Worm (Caenorhabditis elegans) whole organism, late embryonic: ENCODE measurements around the gene hda-11.

Source experiments
- C38D4.7 ChIP-seq: fragments of 200-800 bp; sonication (Bioruptor generic); optimal IDR thresholded peaks from 2 replicates; lab custom pipeline; 2018; ENCODE audit warnings: mild to moderate bottlenecking, missing genetic modification characterization, moderate library complexity, missing compliant biosample characterization
- K09A11.1 ChIP-seq: sonication (generic microtip); optimal IDR thresholded peaks from 2 replicates; lab custom pipeline; 2017; ENCODE audit warnings: antibody characterized with exemption, mild to moderate bottlenecking, missing genetic modification characterization, missing compliant biosample characterization; ENCODE audit not compliant: insufficient read depth
- Y22D7AL.16 ChIP-seq: sonication (generic microtip); optimal IDR thresholded peaks from 2 replicates; lab custom pipeline; 2016; ENCODE audit warnings: missing genetic modification characterization, missing compliant biosample characterization
- ama-1 ChIP-seq: fragments of 150-350 bp; optimal IDR thresholded peaks from 2 replicates; lab custom pipeline; 2014
- ceh-14 ChIP-seq: sonication (generic microtip); optimal IDR thresholded peaks from 2 replicates; lab custom pipeline; 2016; ENCODE audit warnings: missing genotype, missing genetic modification characterization, missing compliant biosample characterization
- ceh-19 ChIP-seq: fragments of 200-800 bp; sonication (Bioruptor generic); optimal IDR thresholded peaks from 2 replicates; lab custom pipeline; 2018; ENCODE audit warnings: mild to moderate bottlenecking, missing genetic modification characterization, missing compliant biosample characterization
- ceh-22 ChIP-seq: sonication (generic microtip); optimal IDR thresholded peaks from 2 replicates; lab custom pipeline; 2017; ENCODE audit warnings: missing biosample characterization, missing genetic modification characterization
- ceh-34 ChIP-seq: sonication (generic microtip); optimal IDR thresholded peaks from 2 replicates; lab custom pipeline; 2016; ENCODE audit warnings: mild to moderate bottlenecking, missing genetic modification characterization, missing compliant biosample characterization
- ceh-48 ChIP-seq: sonication (generic microtip); optimal IDR thresholded peaks from 2 replicates; lab custom pipeline; 2016; ENCODE audit warnings: missing genetic modification characterization, inconsistent platforms, missing compliant biosample characterization
- ceh-6 ChIP-seq: fragments of 200-800 bp; sonication (Bioruptor generic); optimal IDR thresholded peaks from 2 replicates; lab custom pipeline; 2018; ENCODE audit warnings: mild to moderate bottlenecking, missing genetic modification characterization, missing compliant biosample characterization
- ceh-9 ChIP-seq: sonication (generic microtip); optimal IDR thresholded peaks from 2 replicates; lab custom pipeline; 2016; ENCODE audit warnings: mild to moderate bottlenecking, missing genetic modification characterization, inconsistent platforms, missing compliant biosample characterization
- dmd-4 ChIP-seq: sonication (generic microtip); optimal IDR thresholded peaks from 2 replicates; lab custom pipeline; 2016; ENCODE audit warnings: borderline replicate concordance, missing genetic modification characterization, missing compliant biosample characterization
- dve-1 ChIP-seq: sonication (generic microtip); optimal IDR thresholded peaks from 2 replicates; lab custom pipeline; 2017; ENCODE audit warnings: antibody characterized with exemption, mild to moderate bottlenecking, missing genetic modification characterization, missing compliant biosample characterization
- elt-4 ChIP-seq: sonication (generic microtip); optimal IDR thresholded peaks from 2 replicates; lab custom pipeline; 2016; ENCODE audit warnings: missing genetic modification characterization, missing compliant biosample characterization
- ets-4 ChIP-seq: sonication (generic microtip); optimal IDR thresholded peaks from 2 replicates; lab custom pipeline; 2016; ENCODE audit warnings: missing genetic modification characterization, missing compliant biosample characterization
- eyg-1 ChIP-seq: sonication (generic microtip); optimal IDR thresholded peaks from 2 replicates; lab custom pipeline; 2016; ENCODE audit warnings: missing genotype, missing genetic modification characterization, missing compliant biosample characterization
- fkh-10 ChIP-seq: fragments of 150-350 bp; optimal IDR thresholded peaks from 2 replicates; lab custom pipeline; 2014; ENCODE audit warnings: missing biosample characterization, missing genetic modification reagents, missing genetic modification characterization
- fkh-6 ChIP-seq: sonication (generic microtip); optimal IDR thresholded peaks from 2 replicates; lab custom pipeline; 2016; ENCODE audit warnings: missing genetic modification characterization, missing compliant biosample characterization
- gmeb-2 ChIP-seq: sonication (generic microtip); optimal IDR thresholded peaks from 2 replicates; lab custom pipeline; 2016; ENCODE audit warnings: missing genetic modification characterization, inconsistent platforms, missing compliant biosample characterization
- hlh-13 ChIP-seq: fragments of 200-800 bp; sonication (Bioruptor generic); optimal IDR thresholded peaks from 2 replicates; lab custom pipeline; 2018; ENCODE audit warnings: mild to moderate bottlenecking, missing genetic modification characterization, missing compliant biosample characterization
- hlh-15 ChIP-seq: sonication (generic microtip); optimal IDR thresholded peaks from 2 replicates; lab custom pipeline; 2016; ENCODE audit warnings: missing genetic modification characterization, missing compliant biosample characterization
- hlh-30 ChIP-seq: sonication (generic microtip); optimal IDR thresholded peaks from 2 replicates; lab custom pipeline; 2017; ENCODE audit warnings: antibody characterized with exemption, missing genetic modification characterization, missing compliant biosample characterization; ENCODE audit not compliant: insufficient read depth
- hlh-6 ChIP-seq: sonication (generic microtip); optimal IDR thresholded peaks from 2 replicates; lab custom pipeline; 2016; ENCODE audit warnings: missing genotype, missing genetic modification characterization, missing compliant biosample characterization
- lin-11 ChIP-seq: fragments of 200-800 bp; sonication (Bioruptor generic); optimal IDR thresholded peaks from 2 replicates; lab custom pipeline; 2018; ENCODE audit warnings: mild to moderate bottlenecking, missing genetic modification characterization, missing compliant biosample characterization
- nfya-1 ChIP-seq: sonication (generic microtip); optimal IDR thresholded peaks from 2 replicates; lab custom pipeline; 2017; ENCODE audit warnings: missing genetic modification characterization, mild to moderate bottlenecking, missing compliant biosample characterization, antibody characterized with exemption, moderate library complexity
- npax-4 ChIP-seq: sonication (generic microtip); optimal IDR thresholded peaks from 2 replicates; lab custom pipeline; 2016; ENCODE audit warnings: missing genetic modification characterization, missing compliant biosample characterization
- odd-2 ChIP-seq: sonication (generic microtip); optimal IDR thresholded peaks from 2 replicates; lab custom pipeline; 2017; ENCODE audit warnings: antibody characterized with exemption, mild to moderate bottlenecking, missing genetic modification characterization, missing compliant biosample characterization
- pat-9 ChIP-seq: fragments of 200-800 bp; sonication (Bioruptor generic); optimal IDR thresholded peaks from 2 replicates; lab custom pipeline; 2018; ENCODE audit warnings: mild to moderate bottlenecking, missing genetic modification characterization, moderate library complexity, missing compliant biosample characterization
- pax-1 ChIP-seq: fragments of 150-350 bp; optimal IDR thresholded peaks from 2 replicates; lab custom pipeline; 2014; ENCODE audit warnings: missing biosample characterization, missing genetic modification characterization
- pha-2 ChIP-seq: sonication (generic microtip); optimal IDR thresholded peaks from 2 replicates; lab custom pipeline; 2017; ENCODE audit warnings: mild to moderate bottlenecking, missing genetic modification characterization, missing compliant biosample characterization
- pqm-1 ChIP-seq: sonication (generic microtip); optimal IDR thresholded peaks from 2 replicates; lab custom pipeline; 2016; ENCODE audit warnings: missing genetic modification characterization, missing compliant biosample characterization
- ref-2 ChIP-seq: sonication (generic microtip); optimal IDR thresholded peaks from 2 replicates; lab custom pipeline; 2016; ENCODE audit warnings: missing genetic modification characterization, missing compliant biosample characterization
- syd-9 ChIP-seq: sonication (generic microtip); optimal IDR thresholded peaks from 2 replicates; lab custom pipeline; 2016; ENCODE audit warnings: mild to moderate bottlenecking, missing genetic modification characterization, moderate library complexity, missing compliant biosample characterization
- tbx-2 ChIP-seq: sonication (generic microtip); optimal IDR thresholded peaks from 2 replicates; lab custom pipeline; 2016; ENCODE audit warnings: missing genetic modification characterization, missing compliant biosample characterization
- tbx-7 ChIP-seq: sonication (generic microtip); optimal IDR thresholded peaks from 2 replicates; lab custom pipeline; 2016; ENCODE audit warnings: missing genotype, missing genetic modification characterization, missing compliant biosample characterization
- ttx-3 ChIP-seq: sonication (generic microtip); optimal IDR thresholded peaks from 2 replicates; lab custom pipeline; 2016; ENCODE audit warnings: missing genetic modification reagents, missing genetic modification characterization, missing compliant biosample characterization
- unc-3 ChIP-seq, 2 experiments: fragments of 200-800 bp in 1 of 2; sonication (Bioruptor generic) in 1 of 2; sonication (generic microtip) in 1 of 2; conservative IDR thresholded peaks in 1 of 2; optimal IDR thresholded peaks in 1 of 2; 2 replicates each; pipeline versions ENCODE4 v1.3.6 to Lab custom; 2016 to 2022; ENCODE audit warnings: missing compliant biosample characterization in 2 of 2, missing genetic modification characterization in 2 of 2, missing genetic modification reagents in 1 of 2
- unc-42 ChIP-seq: sonication (generic microtip); optimal IDR thresholded peaks from 2 replicates; lab custom pipeline; 2016; ENCODE audit warnings: missing genotype, missing genetic modification characterization, missing compliant biosample characterization
- unc-86 ChIP-seq: sonication (generic microtip); optimal IDR thresholded peaks from 2 replicates; lab custom pipeline; 2016; ENCODE audit warnings: missing genetic modification characterization, missing compliant biosample characterization
- zip-5 ChIP-seq: sonication (generic microtip); optimal IDR thresholded peaks from 2 replicates; lab custom pipeline; 2016; ENCODE audit warnings: missing genetic modification characterization, missing compliant biosample characterization
- ztf-16 ChIP-seq: sonication (generic microtip); optimal IDR thresholded peaks from 2 replicates; lab custom pipeline; 2017; ENCODE audit warnings: missing genetic modification characterization, missing compliant biosample characterization

The hda-11 gene

DNA sequence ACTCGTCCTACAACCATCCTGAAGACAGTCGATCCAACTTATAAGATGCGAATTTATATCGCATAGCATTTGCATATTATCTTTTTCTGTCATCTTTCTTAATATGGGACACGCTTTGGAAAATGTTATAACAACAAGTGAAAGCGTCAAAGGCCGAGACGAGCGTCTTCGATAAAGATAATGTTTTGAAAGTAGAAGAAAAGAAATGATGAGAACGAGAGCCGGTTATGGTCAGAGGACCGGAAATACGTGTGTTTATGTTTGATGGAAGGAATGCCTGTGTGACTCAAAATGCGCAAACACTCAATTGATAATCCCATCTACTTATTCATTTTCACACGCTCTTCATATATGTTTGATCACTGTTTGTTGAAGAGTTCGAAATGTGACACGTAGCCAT is 23.0 kb upstream of the hda-11 start, which contains the start of gene C35A5.11:
C35A5.11 (minus strand) TSS at position 101 of the 400 bp plus-strand sequence.
- no peak for TF ChIP-seq elt-4 (tag; lab: Kevin White, UChicago)
- TF ChIP-seq hlh-15 (tag; lab: Kevin White, UChicago), result no peak
- no peak for TF ChIP-seq unc-42
- no peak for TF ChIP-seq ceh-48 (tag; lab: Kevin White, UChicago)
- TF ChIP-seq eyg-1 (tag; lab: Kevin White, UChicago), result no peak
- no peak for TF ChIP-seq ceh-14 (tag; lab: Kevin White, UChicago)
- TF ChIP-seq Y22D7AL.16, result no peak
- no peak for TF ChIP-seq ceh-19 (GFP tag; lab: Kevin White, UChicago)
- TF ChIP-seq unc-3 (GFP tag; conservative IDR thresholded peaks at IDR 0.05; lab: Robert Waterston, UW), result no peak
- no peak for TF ChIP-seq unc-3 (tag; optimal IDR thresholded peaks at IDR 0.05; lab: Kevin White, UChicago)
- TF ChIP-seq ceh-6 (GFP tag; lab: Kevin White, UChicago), result no peak
- no peak for TF ChIP-seq pax-1 (tag; lab: Kevin White, UChicago)
- TF ChIP-seq dmd-4, result no peak
- TF ChIP-seq zip-5 (tag; lab: Kevin White, UChicago), result no peak
- no peak for TF ChIP-seq ceh-9 (tag; lab: Kevin White, UChicago)
- TF ChIP-seq pqm-1 (tag; lab: Kevin White, UChicago), result no peak
- no peak for TF ChIP-seq ref-2 (tag; lab: Kevin White, UChicago)
- TF ChIP-seq, all 69 proteins: peak for 0

DNA sequence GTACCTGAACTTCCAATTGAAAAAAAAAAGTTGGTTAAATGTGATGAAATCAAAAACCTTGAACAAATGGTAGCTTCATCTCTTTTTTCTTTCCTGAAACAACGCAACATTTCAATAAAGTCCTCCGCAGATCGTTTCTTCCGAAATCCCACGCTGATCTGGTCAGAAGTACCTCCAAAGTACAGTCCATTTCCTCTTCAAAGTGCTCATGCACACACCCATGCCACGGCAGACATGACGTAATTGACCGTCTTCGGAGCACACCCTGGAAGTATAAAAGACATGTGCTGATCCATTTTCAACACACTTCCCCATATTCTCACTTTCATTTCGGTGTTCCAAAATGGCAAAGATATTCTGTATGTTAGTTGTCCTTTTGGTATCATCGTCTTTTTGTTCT is 22.1 kb upstream of the hda-11 start, which contains the start of gene C35A5.10:
C35A5.10 (plus strand) TSS at position 301 of the 400 bp plus-strand sequence.
- TF ChIP-seq K09A11.1 (tag; lab: Kevin White, UChicago) (no peak), hlh-13 (GFP tag; lab: Kevin White, UChicago) (no peak), pat-9 (tag; lab: Kevin White, UChicago) (no peak), ceh-22 (tag; lab: Kevin White, UChicago) (no peak), syd-9 (tag; lab: Kevin White, UChicago) (no peak), fkh-6 (tag; lab: Kevin White, UChicago) (no peak), C38D4.7 (no peak), unc-3 (GFP tag; conservative IDR thresholded peaks at IDR 0.05; lab: Robert Waterston, UW) (no peak), unc-3 (tag; optimal IDR thresholded peaks at IDR 0.05; lab: Kevin White, UChicago) (no peak), pha-2 (tag; lab: Kevin White, UChicago) (no peak), tbx-2 (tag; lab: Kevin White, UChicago) (no peak), hlh-6 (tag; lab: Kevin White, UChicago) (no peak), tbx-7 (tag; lab: Kevin White, UChicago) (no peak), ama-1 (no peak), ceh-48 (tag; lab: Kevin White, UChicago) (no peak), unc-86 (tag; lab: Kevin White, UChicago) (no peak)

DNA sequence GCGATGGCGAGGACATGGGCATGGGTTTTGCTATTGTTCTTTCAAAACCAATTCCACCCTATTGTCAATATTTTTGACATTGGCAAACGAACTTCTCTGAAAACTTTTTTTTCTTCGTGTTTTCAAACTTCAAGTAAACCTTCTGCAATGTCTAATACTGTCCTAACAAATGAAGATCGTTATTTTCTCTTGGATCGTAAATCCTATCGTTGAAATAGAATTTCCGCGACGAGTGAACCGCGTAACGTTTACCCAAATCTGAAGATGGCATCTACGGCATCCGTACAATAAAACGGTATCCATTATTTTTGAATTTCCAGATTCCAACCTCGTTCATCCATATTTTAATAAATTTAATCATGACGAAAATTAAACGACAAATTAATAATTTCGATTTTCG is 20.4 kb upstream of the hda-11 start, which contains the start of gene C35A5.5:
C35A5.5 (plus strand) TSS at position 301 of the 400 bp plus-strand sequence.
- no peak for TF ChIP-seq hlh-13 (GFP tag; lab: Kevin White, UChicago)
- no peak for TF ChIP-seq tbx-2 (tag; lab: Kevin White, UChicago)
- no peak for TF ChIP-seq hlh-15 (tag; lab: Kevin White, UChicago)
- no peak for TF ChIP-seq ref-2 (tag; lab: Kevin White, UChicago)
- no peak for TF ChIP-seq gmeb-2 (tag; lab: Kevin White, UChicago)
- no peak for TF ChIP-seq C38D4.7
- no peak for TF ChIP-seq hlh-30 (tag; lab: Kevin White, UChicago)
- no peak for TF ChIP-seq ztf-16 (tag; lab: Kevin White, UChicago)
- TF ChIP-seq dve-1 (tag; lab: Kevin White, UChicago), result no peak
- TF ChIP-seq fkh-6 (tag; lab: Kevin White, UChicago), result no peak
- no peak for TF ChIP-seq ceh-34
- TF ChIP-seq fkh-10, result no peak
- TF ChIP-seq ttx-3 (tag; lab: Kevin White, UChicago), result no peak
- TF ChIP-seq nfya-1 (tag; lab: Kevin White, UChicago), result no peak
- TF ChIP-seq npax-4 (tag; lab: Kevin White, UChicago), result no peak
- TF ChIP-seq dmd-4, result no peak
- no peak for TF ChIP-seq ets-4 (tag; lab: Kevin White, UChicago)
- TF ChIP-seq pat-9 (tag; lab: Kevin White, UChicago), result no peak
- TF ChIP-seq odd-2 (tag; lab: Kevin White, UChicago), result no peak
- no peak for TF ChIP-seq lin-11 (tag; lab: Kevin White, UChicago)
